Worm (Caenorhabditis elegans) whole organism, mixed stage, embryonic: Measurements from ENCODE around the gene str-209.

Experiments
- M03D4.4 ChIP-seq: sonication (generic microtip); optimal IDR thresholded peaks from 2 replicates; lab custom pipeline; 2017; ENCODE audit warnings: mild to moderate bottlenecking, missing genetic modification characterization, missing compliant biosample characterization
- bed-3 ChIP-seq: fragments of 200-800 bp; sonication (Bioruptor generic); optimal IDR thresholded peaks from 3 replicates; lab custom pipeline; 2018; ENCODE audit warnings: mild to moderate bottlenecking, missing genetic modification characterization, moderate library complexity, missing compliant biosample characterization
- blmp-1 ChIP-seq: fragments of 150-350 bp; optimal IDR thresholded peaks from 2 replicates; lab custom pipeline; 2014; ENCODE audit warnings: missing biosample characterization, missing genetic modification characterization
- ceh-43 ChIP-seq: fragments of 200-800 bp; sonication (Bioruptor generic); optimal IDR thresholded peaks from 2 replicates; lab custom pipeline; 2018; ENCODE audit warnings: mild to moderate bottlenecking, missing genetic modification characterization, moderate library complexity, missing compliant biosample characterization
- ceh-83 ChIP-seq: fragments of 200-800 bp; sonication (Bioruptor generic); optimal IDR thresholded peaks from 2 replicates; lab custom pipeline; 2018; ENCODE audit warnings: mild to moderate bottlenecking, missing genetic modification characterization, missing compliant biosample characterization
- cnd-1 ChIP-seq: fragments of 200-800 bp; sonication (Bioruptor generic); optimal IDR thresholded peaks from 2 replicates; lab custom pipeline; 2018; ENCODE audit warnings: mild to moderate bottlenecking, missing genetic modification characterization, missing compliant biosample characterization
- drap-1 ChIP-seq: fragments of 200-800 bp; sonication (Bioruptor generic); optimal IDR thresholded peaks from 3 replicates; lab custom pipeline; 2018; ENCODE audit warnings: mild to moderate bottlenecking, missing genetic modification characterization, missing compliant biosample characterization
- elt-1 ChIP-seq: sonication (generic microtip); optimal IDR thresholded peaks from 2 replicates; lab custom pipeline; 2017; ENCODE audit warnings: missing genetic modification characterization, mild to moderate bottlenecking, missing compliant biosample characterization, antibody characterized with exemption, moderate library complexity, borderline replicate concordance; ENCODE audit not compliant: insufficient read depth
- elt-3 ChIP-seq: fragments of 150-350 bp; optimal IDR thresholded peaks from 2 replicates; lab custom pipeline; 2014; ENCODE audit warnings: missing biosample characterization, missing genetic modification characterization
- flh-1 ChIP-seq: fragments of 200-800 bp; sonication (Bioruptor generic); optimal IDR thresholded peaks from 2 replicates; lab custom pipeline; 2018; ENCODE audit warnings: mild to moderate bottlenecking, missing genetic modification characterization, moderate library complexity, missing compliant biosample characterization
- hlh-1 ChIP-seq: fragments of 150-350 bp; optimal IDR thresholded peaks from 2 replicates; lab custom pipeline; 2014; ENCODE audit warnings: missing biosample characterization, missing genetic modification reagents, missing genetic modification characterization
- lin-13 ChIP-seq: fragments of 150-350 bp; optimal IDR thresholded peaks from 2 replicates; lab custom pipeline; 2014; ENCODE audit warnings: missing biosample characterization, missing genetic modification characterization
- lsy-2 ChIP-seq: fragments of 150-350 bp; optimal IDR thresholded peaks from 2 replicates; lab custom pipeline; 2014; ENCODE audit warnings: missing biosample characterization, missing genetic modification characterization
- mab-5 ChIP-seq: fragments of 150-350 bp; optimal IDR thresholded peaks from 2 replicates; lab custom pipeline; 2014; ENCODE audit warnings: missing biosample characterization, missing genetic modification characterization
- mep-1 ChIP-seq: fragments of 150-350 bp; optimal IDR thresholded peaks from 2 replicates; lab custom pipeline; 2017; ENCODE audit warnings: missing biosample characterization, missing genetic modification reagents, missing genetic modification characterization, inconsistent platforms
- mls-2 ChIP-seq: sonication (generic microtip); optimal IDR thresholded peaks from 2 replicates; lab custom pipeline; 2016; ENCODE audit warnings: mild to moderate bottlenecking, missing genetic modification characterization, moderate library complexity, missing compliant biosample characterization
- nhr-12 ChIP-seq: fragments of 150-350 bp; optimal IDR thresholded peaks from 2 replicates; lab custom pipeline; 2014; ENCODE audit warnings: missing biosample characterization, missing genetic modification characterization
- nhr-2 ChIP-seq: fragments of 150-350 bp; optimal IDR thresholded peaks from 2 replicates; lab custom pipeline; 2014; ENCODE audit warnings: missing biosample characterization, missing genetic modification characterization
- nhr-28 ChIP-seq: fragments of 150-350 bp; optimal IDR thresholded peaks from 2 replicates; lab custom pipeline; 2014; ENCODE audit warnings: missing biosample characterization, missing genetic modification characterization
- nhr-76 ChIP-seq: sonication (generic microtip); optimal IDR thresholded peaks from 2 replicates; lab custom pipeline; 2017; ENCODE audit warnings: missing biosample characterization, missing genetic modification characterization
- pha-4 ChIP-seq: fragments of 150-350 bp; optimal IDR thresholded peaks from 2 replicates; lab custom pipeline; 2018; ENCODE audit warnings: missing biosample characterization, missing genetic modification reagents, missing genetic modification characterization
- sem-2 ChIP-seq: fragments of 200-800 bp; sonication (Bioruptor generic); optimal IDR thresholded peaks from 2 replicates; lab custom pipeline; 2018; ENCODE audit warnings: mild to moderate bottlenecking, missing genetic modification characterization, missing compliant biosample characterization
- snpc-4 ChIP-seq: fragments of 150-350 bp; optimal IDR thresholded peaks from 2 replicates; lab custom pipeline; 2014; ENCODE audit warnings: missing biosample characterization, missing genetic modification characterization
- tbx-8 ChIP-seq: fragments of 200-800 bp; sonication (Bioruptor generic); optimal IDR thresholded peaks from 2 replicates; lab custom pipeline; 2018; ENCODE audit warnings: mild to moderate bottlenecking, missing genetic modification characterization, moderate library complexity, missing compliant biosample characterization
- unc-120 ChIP-seq: sonication (generic microtip); optimal IDR thresholded peaks from 2 replicates; lab custom pipeline; 2017; ENCODE audit warnings: missing genetic modification characterization, missing compliant biosample characterization; ENCODE audit not compliant: poor library complexity, severe bottlenecking
- unc-39 ChIP-seq: fragments of 150-350 bp; optimal IDR thresholded peaks from 2 replicates; lab custom pipeline; 2014; ENCODE audit warnings: missing biosample characterization, missing genetic modification characterization
- unc-62 ChIP-seq: fragments of 150-350 bp; optimal IDR thresholded peaks from 2 replicates; lab custom pipeline; 2014; ENCODE audit warnings: missing biosample characterization, missing genetic modification reagents, missing genetic modification characterization
- zip-8 ChIP-seq: fragments of 150-350 bp; optimal IDR thresholded peaks from 2 replicates; lab custom pipeline; 2014; ENCODE audit warnings: missing biosample characterization, missing genetic modification characterization
- ztf-11 ChIP-seq: fragments of 150-350 bp; optimal IDR thresholded peaks from 2 replicates; lab custom pipeline; 2014; ENCODE audit warnings: missing biosample characterization, missing genetic modification characterization

Gene str-209

ce11 chrV:4926371-4926770 is 22.4 kb upstream of the str-209 start, which contains the start of gene srh-21:
Gene srh-21 (plus strand): TSS chrV:4926671.
- TF ChIP-seq ceh-83 (GFP tag; lab: Kevin White, UChicago) = no peak
- TF ChIP-seq M03D4.4 (tag; lab: Kevin White, UChicago) = no peak
- no peak for TF ChIP-seq nhr-76 (tag; lab: Kevin White, UChicago)
- TF ChIP-seq nhr-28 (tag; lab: Kevin White, UChicago) = no peak
- no peak for TF ChIP-seq elt-3 (tag; lab: Kevin White, UChicago)
- no peak for TF ChIP-seq pha-4 (tag; lab: Kevin White, UChicago)
- TF ChIP-seq mep-1 (tag; lab: Kevin White, UChicago) = no peak
- no peak for TF ChIP-seq ztf-11 (tag; lab: Kevin White, UChicago)
- TF ChIP-seq hlh-1 (tag; lab: Kevin White, UChicago) = no peak
- no peak for TF ChIP-seq elt-1 (tag; lab: Kevin White, UChicago)
- TF ChIP-seq sem-2 = no peak
- TF ChIP-seq cnd-1 (tag; lab: Kevin White, UChicago) = no peak
- no peak for TF ChIP-seq flh-1 (GFP tag; lab: Kevin White, UChicago)

ce11 chrV:4929842-4930241 is 18.9 kb upstream of the str-209 start, which contains the start of gene str-205:
Gene str-205 (minus strand): TSS chrV:4929942.
- TF ChIP-seq flh-1 (GFP tag; lab: Kevin White, UChicago) (no peak), ceh-43 (no peak)

DNA sequence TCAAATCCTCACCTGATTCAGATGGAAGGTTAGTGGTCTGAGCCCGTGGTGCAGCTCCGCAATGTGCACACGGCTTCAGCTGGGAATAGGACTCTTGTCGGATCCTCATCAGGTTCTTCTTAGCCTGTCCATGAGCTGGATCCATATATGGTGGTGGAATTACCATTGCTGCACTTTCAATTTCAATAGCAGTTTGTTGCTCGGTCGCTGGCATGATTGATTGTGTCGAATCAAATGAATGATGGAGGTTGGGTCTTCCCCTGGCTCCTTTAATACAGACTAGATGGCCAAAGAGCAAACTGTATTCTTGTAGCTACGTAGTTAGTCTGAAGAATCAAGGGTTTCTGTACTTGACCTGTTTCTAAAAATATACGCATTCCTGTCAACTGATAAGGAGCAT is 15.9 kb upstream of the str-209 start, which contains the start of gene C02E7.10:
Gene C02E7.10 (minus strand): TSS at position 232 of the 400 bp plus-strand sequence.
- TF ChIP-seq M03D4.4 (tag; lab: Kevin White, UChicago) = no peak
- no peak for TF ChIP-seq unc-39 (tag; lab: Kevin White, UChicago)
- no peak for TF ChIP-seq bed-3 (GFP tag; lab: Kevin White, UChicago)
- TF ChIP-seq nhr-76 (tag; lab: Kevin White, UChicago) = no peak
- no peak for TF ChIP-seq zip-8 (tag; lab: Kevin White, UChicago)

DNA sequence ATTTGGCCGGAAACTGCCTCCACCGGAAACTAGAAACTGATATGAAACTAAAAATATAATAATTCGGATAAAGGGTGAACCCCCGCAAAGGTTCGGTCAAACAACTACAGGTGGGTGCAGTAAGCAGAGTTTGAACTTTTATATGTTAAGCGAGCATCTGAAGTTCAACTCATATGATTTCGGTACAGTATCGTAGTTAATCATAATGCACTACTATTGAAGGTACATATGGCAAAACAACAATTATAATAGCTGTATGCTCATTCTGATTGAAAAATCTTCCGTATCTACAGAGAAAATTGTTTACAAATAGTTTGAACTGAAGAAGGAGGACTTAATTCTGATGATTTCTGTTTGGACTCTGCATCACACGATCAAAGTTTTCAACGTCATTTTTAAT is 15.5 kb upstream of the str-209 start:
- TF ChIP-seq tbx-8 (GFP tag; lab: Kevin White, UChicago) (no peak), ztf-11 (tag; lab: Kevin White, UChicago) (no peak), elt-1 (tag; lab: Kevin White, UChicago) (no peak), ceh-43 (no peak), flh-1 (GFP tag; lab: Kevin White, UChicago) (no peak), unc-39 (tag; lab: Kevin White, UChicago) (no peak), bed-3 (GFP tag; lab: Kevin White, UChicago) (no peak), mab-5 (tag; lab: Kevin White, UChicago) (no peak)

- TF ChIP-seq ztf-11 (tag; lab: Kevin White, UChicago) (no peak), elt-3 (tag; lab: Kevin White, UChicago) (no peak), ceh-43 (no peak), sem-2 (no peak)
Observed at ce11 chrV:4934406-4934805, 14.3 kb upstream of the str-209 start, which contains the start of gene catp-2. Gene catp-2 (plus strand): TSS chrV:4934706.

- TF ChIP-seq lin-13 (no peak), lsy-2 (tag; lab: Kevin White, UChicago) (no peak), mab-5 (tag; lab: Kevin White, UChicago) (no peak), elt-3 (tag; lab: Kevin White, UChicago) (no peak), unc-120 (tag; lab: Kevin White, UChicago) (no peak), zip-8 (tag; lab: Kevin White, UChicago) (no peak), unc-62 (GFP tag; lab: Kevin White, UChicago) (no peak), ceh-83 (GFP tag; lab: Kevin White, UChicago) (no peak), drap-1 (GFP tag; lab: Kevin White, UChicago) (no peak)
Observed at ce11 chrV:4935096-4935495, 13.6 kb upstream of the str-209 start.

DNA sequence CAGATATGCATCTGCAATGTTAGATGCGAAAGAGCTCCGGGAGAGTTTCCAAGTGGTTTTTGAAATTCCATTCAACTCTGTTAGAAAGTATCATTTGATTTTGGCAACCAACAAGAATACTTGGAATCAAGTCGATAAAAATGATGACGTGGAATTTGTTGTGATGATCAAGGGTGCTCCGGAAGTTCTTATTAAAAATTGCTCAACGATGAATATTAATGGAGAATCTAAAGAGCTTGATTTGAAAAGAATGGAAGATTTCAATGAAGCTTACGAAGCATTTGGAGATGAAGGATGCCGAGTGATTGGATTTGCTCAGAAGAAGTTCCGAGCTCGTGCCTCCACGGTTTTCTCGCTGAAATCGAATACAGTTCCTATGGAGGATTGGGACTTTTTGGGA is 11.4 kb upstream of the str-209 start:
- TF ChIP-seq nhr-12 (tag; lab: Kevin White, UChicago) (no peak), elt-1 (tag; lab: Kevin White, UChicago) (no peak), lin-13 (no peak), pha-4 (tag; lab: Kevin White, UChicago) (no peak), unc-62 (GFP tag; lab: Kevin White, UChicago) (no peak), nhr-2 (no peak), ztf-11 (tag; lab: Kevin White, UChicago) (no peak), mls-2 (no peak), ceh-83 (GFP tag; lab: Kevin White, UChicago) (no peak), snpc-4 (tag; lab: Kevin White, UChicago) (no peak), unc-120 (tag; lab: Kevin White, UChicago) (no peak), nhr-76 (tag; lab: Kevin White, UChicago) (no peak), M03D4.4 (tag; lab: Kevin White, UChicago) (no peak), blmp-1 (no peak), nhr-28 (tag; lab: Kevin White, UChicago) (no peak), zip-8 (tag; lab: Kevin White, UChicago) (no peak), cnd-1 (tag; lab: Kevin White, UChicago) (no peak), ceh-43 (no peak), bed-3 (GFP tag; lab: Kevin White, UChicago) (no peak)
